Fruit fly (Drosophila melanogaster): ENCODE data around the gene Pex12.
A peak's percentile ranks its signal among the peaks of the same experiment; 100 is the strongest.

The Pex12 gene

dm6 chr2L:841708-842107 is 25.9 kb downstream of the Pex12 start:
- TF ChIP-seq Sin3A (optimal IDR thresholded peaks at IDR 0.05) (no peak), psq (optimal IDR thresholded peaks at IDR 0.05) (no peak), insv (optimal IDR thresholded peaks at IDR 0.05) (no peak), h (optimal IDR thresholded peaks at IDR 0.05) (no peak)

- no peak for TF ChIP-seq Sin3A (optimal IDR thresholded peaks at IDR 0.05)
- no peak for TF ChIP-seq ttk (optimal IDR thresholded peaks at IDR 0.05)
- TF ChIP-seq insv (optimal IDR thresholded peaks at IDR 0.05), result no peak
- TF ChIP-seq h (optimal IDR thresholded peaks at IDR 0.05), result no peak
- TF ChIP-seq Myc (optimal IDR thresholded peaks at IDR 0.05), result no peak
- no peak for TF ChIP-seq psq (optimal IDR thresholded peaks at IDR 0.05)
Observed at dm6 chr2L:842873-843272, 27.1 kb downstream of the Pex12 start.

DNA sequence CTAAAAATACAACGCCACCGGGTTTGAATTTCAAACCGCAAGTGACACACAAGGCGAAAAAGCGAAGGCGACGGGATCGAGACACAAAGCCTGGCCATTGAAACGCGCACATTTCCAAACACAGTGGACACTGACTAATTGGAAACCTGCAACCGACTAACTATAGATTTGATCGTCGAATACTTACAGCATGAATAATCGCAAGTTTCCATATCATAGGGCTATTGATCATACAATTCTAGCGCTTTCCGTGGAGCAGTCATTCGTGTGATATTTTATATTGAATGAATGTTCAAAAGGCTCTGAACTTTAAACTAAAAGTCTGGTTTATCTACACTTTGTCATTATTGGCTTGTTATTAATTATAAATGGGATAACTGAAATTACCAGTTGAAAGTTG is 27.5 kb downstream of the Pex12 start:
- TF ChIP-seq Sin3A (optimal IDR thresholded peaks at IDR 0.05), result no peak

- TF ChIP-seq insv (optimal IDR thresholded peaks at IDR 0.05), result no peak
- TF ChIP-seq h (optimal IDR thresholded peaks at IDR 0.05), result no peak
- no peak for TF ChIP-seq ttk (optimal IDR thresholded peaks at IDR 0.05)
- no peak for TF ChIP-seq Sin3A (optimal IDR thresholded peaks at IDR 0.05)
- TF ChIP-seq psq (optimal IDR thresholded peaks at IDR 0.05), result no peak
- TF ChIP-seq Myc (optimal IDR thresholded peaks at IDR 0.05), result no peak
Observed at dm6 chr2L:843850-844791, 28.3 kb downstream of the Pex12 start.

DNA sequence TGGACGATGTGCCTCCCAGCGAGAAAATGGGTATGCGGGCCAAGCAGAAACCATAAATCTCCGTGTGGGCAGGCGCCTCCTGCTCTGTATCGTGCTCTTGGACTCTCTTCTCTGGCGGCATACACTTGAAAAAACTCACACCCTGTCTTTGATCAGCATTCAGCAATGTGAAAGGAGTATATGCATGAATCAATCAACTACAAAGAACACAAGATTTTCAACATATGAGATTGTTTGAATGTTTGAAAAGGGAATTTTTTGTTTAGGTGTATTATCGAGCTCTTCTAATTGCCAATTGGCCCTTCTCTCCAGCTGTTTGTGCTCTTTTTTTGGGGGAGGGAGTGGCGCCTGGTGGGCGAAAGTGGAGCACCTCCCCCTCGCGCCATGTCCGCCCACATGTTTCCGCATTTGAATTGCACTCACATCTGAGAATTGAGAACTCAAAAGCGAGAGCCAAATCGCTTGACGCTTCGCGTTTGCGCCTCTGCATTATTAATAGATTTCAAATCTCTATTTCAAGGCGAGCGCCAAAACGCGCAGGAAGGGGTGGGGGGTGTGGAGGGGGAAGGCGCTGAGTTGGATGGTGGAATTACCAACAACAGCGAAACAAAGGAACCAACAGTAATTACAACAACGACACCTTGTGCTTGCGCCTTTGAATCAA is 29.7 kb downstream of the Pex12 start:
- TF ChIP-seq insv (optimal IDR thresholded peaks at IDR 0.05), result no peak
- no peak for TF ChIP-seq Sin3A (optimal IDR thresholded peaks at IDR 0.05)
- no peak for TF ChIP-seq Myc (optimal IDR thresholded peaks at IDR 0.05)
- no peak for TF ChIP-seq psq (optimal IDR thresholded peaks at IDR 0.05)
- TF ChIP-seq ttk (optimal IDR thresholded peaks at IDR 0.05), result no peak
- no peak for TF ChIP-seq h (optimal IDR thresholded peaks at IDR 0.05)

- TF ChIP-seq psq (optimal IDR thresholded peaks at IDR 0.05), result no peak
- no peak for TF ChIP-seq h (optimal IDR thresholded peaks at IDR 0.05)
- TF ChIP-seq ttk (optimal IDR thresholded peaks at IDR 0.05), result no peak
- TF ChIP-seq Myc (optimal IDR thresholded peaks at IDR 0.05), result no peak
- TF ChIP-seq insv (optimal IDR thresholded peaks at IDR 0.05), result no peak
- no peak for TF ChIP-seq Sin3A (optimal IDR thresholded peaks at IDR 0.05)
Observed at dm6 chr2L:846167-846868, 30.5 kb downstream of the Pex12 start.

dm6 chr2L:847189-847987 is 31.6 kb downstream of the Pex12 start:
- TF ChIP-seq h (optimal IDR thresholded peaks at IDR 0.05) (no peak), insv (optimal IDR thresholded peaks at IDR 0.05) (no peak), ttk (optimal IDR thresholded peaks at IDR 0.05) (no peak), Sin3A (optimal IDR thresholded peaks at IDR 0.05) (no peak), Myc (optimal IDR thresholded peaks at IDR 0.05) (no peak), psq (optimal IDR thresholded peaks at IDR 0.05) (no peak)

- TF ChIP-seq insv (optimal IDR thresholded peaks at IDR 0.05) (no peak), Sin3A (optimal IDR thresholded peaks at IDR 0.05) (no peak), h (optimal IDR thresholded peaks at IDR 0.05) (no peak), ttk (optimal IDR thresholded peaks at IDR 0.05) (no peak), Myc (optimal IDR thresholded peaks at IDR 0.05) (no peak), psq (optimal IDR thresholded peaks at IDR 0.05) (no peak)
Observed at dm6 chr2L:847988-848622, 32.3 kb downstream of the Pex12 start.

DNA sequence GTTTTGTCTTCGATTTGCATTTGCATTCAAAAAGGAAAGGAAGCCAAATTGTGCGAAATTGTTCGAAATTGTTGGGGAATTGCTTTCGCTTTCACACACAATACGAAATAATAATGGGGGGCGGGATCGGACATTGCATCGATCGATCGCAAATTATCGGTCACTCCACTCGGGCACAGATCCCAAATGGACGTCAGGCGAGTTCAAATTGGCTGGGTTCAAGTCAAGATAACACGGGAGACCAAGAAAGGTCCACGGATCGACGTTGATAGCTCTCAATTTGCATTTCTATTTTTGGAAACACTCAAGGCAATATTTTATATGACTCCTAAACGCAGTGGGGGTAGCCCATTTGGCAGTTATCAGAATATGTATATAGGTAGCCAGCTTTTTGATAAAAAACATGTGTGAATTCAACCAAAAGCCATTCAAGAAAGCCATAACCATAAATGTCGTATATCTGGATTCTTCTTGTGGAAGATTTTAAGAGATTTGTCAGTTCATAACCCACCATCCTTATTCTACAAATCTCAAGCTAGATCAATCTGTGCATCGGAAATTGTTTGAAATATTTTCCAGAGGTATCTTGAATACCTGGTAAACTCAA is 33.4 kb downstream of the Pex12 start:
- TF ChIP-seq ttk (optimal IDR thresholded peaks at IDR 0.05) (no peak), psq (optimal IDR thresholded peaks at IDR 0.05) (no peak)

DNA sequence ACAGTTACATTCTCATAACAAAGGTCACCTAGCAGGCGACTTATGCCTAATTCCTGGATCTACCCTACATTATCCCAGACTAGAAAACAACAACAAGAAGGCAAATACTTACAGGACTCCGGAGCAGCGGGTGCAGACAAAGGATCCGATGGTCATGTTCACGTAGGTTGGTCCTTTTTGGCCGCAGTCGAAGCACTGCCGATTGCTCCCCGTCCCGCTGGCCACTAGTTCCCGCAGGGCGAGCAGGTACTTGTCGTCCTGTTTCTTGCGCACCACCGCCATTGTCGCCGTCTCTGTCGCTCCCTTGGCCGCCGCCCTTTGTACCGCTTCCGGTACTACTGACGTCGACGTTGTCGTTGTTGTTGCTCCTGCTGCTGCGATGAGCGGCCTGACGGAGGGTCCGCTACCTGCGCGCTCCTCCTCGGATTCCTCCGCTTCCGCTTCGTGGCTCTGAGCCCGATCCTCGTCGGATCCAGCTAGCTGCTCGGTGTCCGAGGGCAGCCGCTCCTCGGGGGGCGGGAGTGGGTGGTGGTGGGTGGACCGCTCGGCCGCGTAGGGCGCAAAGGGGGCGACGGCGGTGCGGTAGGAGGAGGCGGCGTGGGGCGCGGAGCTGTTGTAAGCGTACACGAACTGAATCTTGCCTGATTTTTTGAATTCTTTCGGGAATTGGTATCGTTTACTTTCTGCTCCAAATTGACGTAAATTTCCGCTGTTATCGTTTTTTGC is 34.2 kb downstream of the Pex12 start:
- TF ChIP-seq Myc (optimal IDR thresholded peaks at IDR 0.05) (no peak), h (optimal IDR thresholded peaks at IDR 0.05) (no peak), insv (optimal IDR thresholded peaks at IDR 0.05) (no peak), psq (optimal IDR thresholded peaks at IDR 0.05) (no peak), Sin3A (optimal IDR thresholded peaks at IDR 0.05) (no peak), ttk (optimal IDR thresholded peaks at IDR 0.05) (peak; percentile 97)

All from Kc167 (cell line).